Worm (Caenorhabditis elegans) whole organism, young adult: ENCODE measurements around the gene pals-39.

Experiments
- B0019.2 ChIP-seq: fragments of 200-800 bp; sonication (Bioruptor generic); conservative IDR thresholded peaks from 2 replicates; pipeline ENCODE4 v1.3.6; 2022; ENCODE audit warnings: missing genetic modification reagents, missing genetic modification characterization, missing compliant biosample characterization
- B0035.1 ChIP-seq: sonication (generic microtip); optimal IDR thresholded peaks from 2 replicates; lab custom pipeline; 2016; ENCODE audit warnings: missing genetic modification characterization, mild to moderate bottlenecking, missing compliant biosample characterization, missing genotype, missing genetic modification reagents
- B0336.3 ChIP-seq: fragments of 200-800 bp; sonication (Bioruptor generic); IDR thresholded peaks from 2 replicates; pipeline ENCODE4 v1.3.6; 2022; ENCODE audit warnings: missing genetic modification characterization, missing compliant biosample characterization
- F22D6.2 ChIP-seq: sonication (generic microtip); optimal IDR thresholded peaks from 2 replicates; lab custom pipeline; 2016; ENCODE audit warnings: mild to moderate bottlenecking, missing genetic modification characterization, missing compliant biosample characterization
- F37B4.10 ChIP-seq: fragments of 200-800 bp; sonication (Bioruptor generic); IDR thresholded peaks from 2 replicates; pipeline ENCODE4 v1.3.6; 2022; ENCODE audit warnings: missing genetic modification characterization, missing compliant biosample characterization
- F49E8.2 ChIP-seq: sonication (generic microtip); optimal IDR thresholded peaks from 3 replicates; lab custom pipeline; 2017; ENCODE audit warnings: missing genetic modification characterization, mild to moderate bottlenecking, missing compliant biosample characterization, antibody characterized with exemption, moderate library complexity; ENCODE audit not compliant: insufficient read depth
- F52B5.7 ChIP-seq: sonication (generic microtip); optimal IDR thresholded peaks from 2 replicates; lab custom pipeline; 2016; ENCODE audit warnings: mild to moderate bottlenecking, missing genetic modification characterization, missing compliant biosample characterization
- F55B11.4 ChIP-seq: sonication (generic microtip); optimal IDR thresholded peaks from 2 replicates; lab custom pipeline; 2016; ENCODE audit warnings: missing compliant biosample characterization, missing genetic modification characterization, borderline replicate concordance; ENCODE audit not compliant: insufficient read depth
- ZK185.1 ChIP-seq: sonication (generic microtip); optimal IDR thresholded peaks from 2 replicates; lab custom pipeline; 2016; ENCODE audit warnings: mild to moderate bottlenecking, missing genetic modification characterization, missing compliant biosample characterization; ENCODE audit not compliant: poor library complexity, severe bottlenecking
- ama-1 ChIP-seq, 3 experiments: fragments of 150-350 bp in 1 of 3; sonication (generic microtip) in 2 of 3; optimal IDR thresholded peaks; 2 replicates each; lab custom pipeline; 2014 to 2018; ENCODE audit warnings: missing biosample characterization in 2 of 3, missing genetic modification characterization in 2 of 3, missing genetic modification reagents in 2 of 3
- aptf-2 ChIP-seq: fragments of 200-800 bp; sonication (Bioruptor generic); conservative IDR thresholded peaks from 2 replicates; pipeline ENCODE4 v1.3.6; 2022; ENCODE audit warnings: missing genetic modification reagents, missing genetic modification characterization, missing compliant biosample characterization
- atf-7 ChIP-seq: sonication (generic microtip); optimal IDR thresholded peaks from 2 replicates; lab custom pipeline; 2017; ENCODE audit warnings: mild to moderate bottlenecking, missing genetic modification characterization, missing compliant biosample characterization
- attf-6 ChIP-seq: fragments of 200-800 bp; sonication (Bioruptor generic); IDR thresholded peaks from 2 replicates; pipeline ENCODE4 v1.3.6; 2022; ENCODE audit warnings: missing genetic modification reagents, missing genetic modification characterization, missing compliant biosample characterization
- bed-1 ChIP-seq: fragments of 200-800 bp; sonication (Bioruptor generic); IDR thresholded peaks from 2 replicates; pipeline ENCODE4 v1.3.6; 2022; ENCODE audit warnings: missing genetic modification reagents, missing genetic modification characterization, missing compliant biosample characterization
- ceh-100 ChIP-seq: fragments of 200-800 bp; sonication (Bioruptor generic); IDR thresholded peaks from 2 replicates; pipeline ENCODE4 v1.3.6; 2022; ENCODE audit warnings: missing genetic modification reagents, missing genetic modification characterization, missing compliant biosample characterization
- ceh-79 ChIP-seq: sonication (generic microtip); optimal IDR thresholded peaks from 2 replicates; lab custom pipeline; 2017; ENCODE audit warnings: mild to moderate bottlenecking, missing genetic modification characterization, missing compliant biosample characterization
- ceh-91 ChIP-seq: fragments of 200-800 bp; sonication (Bioruptor generic); IDR thresholded peaks from 2 replicates; pipeline ENCODE4 v1.3.6; 2022; ENCODE audit warnings: missing genetic modification reagents, missing genetic modification characterization, missing compliant biosample characterization
- dox-1 ChIP-seq: fragments of 200-800 bp; sonication (Bioruptor generic); IDR thresholded peaks from 2 replicates; pipeline ENCODE4 v1.3.6; 2022; ENCODE audit warnings: missing genetic modification reagents, missing genetic modification characterization, missing compliant biosample characterization
- dpff-1 ChIP-seq: sonication (generic microtip); optimal IDR thresholded peaks from 2 replicates; lab custom pipeline; 2017; ENCODE audit warnings: mild to moderate bottlenecking, missing genetic modification characterization, missing compliant biosample characterization
- ekl-4 ChIP-seq: fragments of 200-800 bp; sonication (Bioruptor generic); IDR thresholded peaks from 2 replicates; pipeline ENCODE4 v1.3.6; 2022; ENCODE audit warnings: missing genetic modification reagents, missing genetic modification characterization, missing compliant biosample characterization
- ets-4 ChIP-seq: fragments of 200-800 bp; sonication (Bioruptor generic); optimal IDR thresholded peaks from 2 replicates; lab custom pipeline; 2018; ENCODE audit warnings: mild to moderate bottlenecking, missing genetic modification characterization, missing compliant biosample characterization
- gei-17 ChIP-seq: fragments of 200-800 bp; sonication (Bioruptor generic); optimal IDR thresholded peaks from 2 replicates; lab custom pipeline; 2018; ENCODE audit warnings: mild to moderate bottlenecking, missing genetic modification characterization, missing compliant biosample characterization
- hmg-20 ChIP-seq: fragments of 200-800 bp; sonication (Bioruptor generic); IDR thresholded peaks from 2 replicates; pipeline ENCODE4 v1.3.6; 2022; ENCODE audit warnings: missing genetic modification reagents, missing genetic modification characterization, missing compliant biosample characterization
- let-607 ChIP-seq, 2 experiments: fragments of 200-800 bp in 1 of 2; sonication (Bioruptor generic) in 1 of 2; sonication (generic microtip) in 1 of 2; optimal IDR thresholded peaks; 2 replicates each; lab custom pipeline; 2016 to 2018; ENCODE audit warnings: mild to moderate bottlenecking in 2 of 2, missing compliant biosample characterization in 2 of 2, missing genetic modification characterization in 2 of 2, moderate library complexity in 2 of 2, missing genotype in 1 of 2
- lin-40 ChIP-seq: sonication (generic microtip); optimal IDR thresholded peaks from 2 replicates; lab custom pipeline; 2016; ENCODE audit warnings: missing genetic modification characterization, mild to moderate bottlenecking, missing compliant biosample characterization, missing genotype, missing genetic modification reagents
- lin-54 ChIP-seq: fragments of 200-800 bp; sonication (Bioruptor generic); optimal IDR thresholded peaks from 2 replicates; lab custom pipeline; 2018; ENCODE audit warnings: mild to moderate bottlenecking, missing genetic modification characterization, missing compliant biosample characterization
- lir-1 ChIP-seq: fragments of 200-800 bp; sonication (Bioruptor generic); conservative IDR thresholded peaks from 2 replicates; pipeline ENCODE4 v1.3.6; 2022; ENCODE audit warnings: missing genetic modification reagents, missing genetic modification characterization, missing compliant biosample characterization
- lsl-1 ChIP-seq: fragments of 200-800 bp; sonication (Bioruptor generic); optimal IDR thresholded peaks from 2 replicates; lab custom pipeline; 2018; ENCODE audit warnings: mild to moderate bottlenecking, missing genetic modification characterization, moderate library complexity, missing compliant biosample characterization
- lsy-27 ChIP-seq: sonication (generic microtip); optimal IDR thresholded peaks from 2 replicates; lab custom pipeline; 2017; ENCODE audit warnings: missing genetic modification characterization, mild to moderate bottlenecking, missing compliant biosample characterization, antibody characterized with exemption, missing genotype, borderline replicate concordance; ENCODE audit not compliant: insufficient read depth
- madf-6 ChIP-seq: fragments of 200-800 bp; sonication (Bioruptor generic); IDR thresholded peaks from 2 replicates; pipeline ENCODE4 v1.3.6; 2022; ENCODE audit warnings: missing genetic modification reagents, missing genetic modification characterization, missing compliant biosample characterization
- mcd-1 ChIP-seq: fragments of 200-800 bp; sonication (Bioruptor generic); IDR thresholded peaks from 2 replicates; pipeline ENCODE4 v1.3.6; 2022; ENCODE audit warnings: missing genetic modification reagents, missing genetic modification characterization, missing compliant biosample characterization
- mxl-1 ChIP-seq: sonication (generic microtip); optimal IDR thresholded peaks from 2 replicates; lab custom pipeline; 2016; ENCODE audit warnings: missing genetic modification characterization, missing compliant biosample characterization
- nfyb-1 ChIP-seq: fragments of 200-800 bp; sonication (Bioruptor generic); IDR thresholded peaks from 2 replicates; pipeline ENCODE4 v1.3.6; 2022; ENCODE audit warnings: missing genetic modification reagents, missing genetic modification characterization, missing compliant biosample characterization
- nhr-120 ChIP-seq: fragments of 200-800 bp; sonication (Bioruptor generic); IDR thresholded peaks from 2 replicates; pipeline ENCODE4 v1.3.6; 2022; ENCODE audit warnings: missing genetic modification characterization, missing compliant biosample characterization
- nhr-179 ChIP-seq: sonication (generic microtip); optimal IDR thresholded peaks from 2 replicates; lab custom pipeline; 2016; ENCODE audit warnings: mild to moderate bottlenecking, missing genetic modification characterization, missing compliant biosample characterization
- nhr-90 ChIP-seq: sonication (generic microtip); optimal IDR thresholded peaks from 2 replicates; lab custom pipeline; 2016; ENCODE audit warnings: missing genotype, mild to moderate bottlenecking, missing genetic modification characterization, missing compliant biosample characterization
- pbrm-1 ChIP-seq: fragments of 200-800 bp; sonication (Bioruptor generic); IDR thresholded peaks from 2 replicates; pipeline ENCODE4 v1.3.6; 2022; ENCODE audit warnings: missing genetic modification reagents, missing genetic modification characterization, missing compliant biosample characterization
- pha-4 ChIP-seq: fragments of 150-350 bp; sonication (generic microtip); optimal IDR thresholded peaks from 2 replicates; lab custom pipeline; 2014; ENCODE audit warnings: missing biosample characterization, missing genetic modification reagents, missing genetic modification characterization
- repo-1 ChIP-seq: sonication (generic microtip); optimal IDR thresholded peaks from 2 replicates; lab custom pipeline; 2017; ENCODE audit warnings: mild to moderate bottlenecking, missing genetic modification characterization, missing compliant biosample characterization
- tbp1 ChIP-seq: fragments of 200-800 bp; sonication (Bioruptor generic); optimal IDR thresholded peaks from 2 replicates; lab custom pipeline; 2018; ENCODE audit warnings: mild to moderate bottlenecking, missing genetic modification characterization, missing compliant biosample characterization
- tbx-9 ChIP-seq: sonication (generic microtip); optimal IDR thresholded peaks from 2 replicates; lab custom pipeline; 2016; ENCODE audit warnings: borderline replicate concordance, missing genetic modification characterization, inconsistent platforms, missing compliant biosample characterization
- tlf-1 ChIP-seq: fragments of 200-800 bp; sonication (Bioruptor generic); optimal IDR thresholded peaks from 2 replicates; lab custom pipeline; 2018; ENCODE audit warnings: mild to moderate bottlenecking, missing genetic modification characterization, missing compliant biosample characterization
- unc-62 ChIP-seq: fragments of 150-350 bp; optimal IDR thresholded peaks from 2 replicates; lab custom pipeline; 2014; ENCODE audit warnings: missing biosample characterization, missing genetic modification reagents, missing genetic modification characterization
- zfh-2 ChIP-seq: fragments of 200-800 bp; sonication (Bioruptor generic); conservative IDR thresholded peaks from 2 replicates; pipeline ENCODE4 v1.3.6; 2022; ENCODE audit warnings: missing genetic modification reagents, missing genetic modification characterization, missing compliant biosample characterization
- ztf-22 ChIP-seq: fragments of 200-800 bp; sonication (Bioruptor generic); optimal IDR thresholded peaks from 2 replicates; lab custom pipeline; 2018; ENCODE audit warnings: mild to moderate bottlenecking, missing genetic modification characterization, moderate library complexity, missing compliant biosample characterization
- ztf-6 ChIP-seq: fragments of 200-800 bp; sonication (Bioruptor generic); IDR thresholded peaks from 2 replicates; pipeline ENCODE4 v1.3.6; 2022; ENCODE audit warnings: missing genetic modification reagents, missing genetic modification characterization, missing compliant biosample characterization

The pals-39 gene

DNA sequence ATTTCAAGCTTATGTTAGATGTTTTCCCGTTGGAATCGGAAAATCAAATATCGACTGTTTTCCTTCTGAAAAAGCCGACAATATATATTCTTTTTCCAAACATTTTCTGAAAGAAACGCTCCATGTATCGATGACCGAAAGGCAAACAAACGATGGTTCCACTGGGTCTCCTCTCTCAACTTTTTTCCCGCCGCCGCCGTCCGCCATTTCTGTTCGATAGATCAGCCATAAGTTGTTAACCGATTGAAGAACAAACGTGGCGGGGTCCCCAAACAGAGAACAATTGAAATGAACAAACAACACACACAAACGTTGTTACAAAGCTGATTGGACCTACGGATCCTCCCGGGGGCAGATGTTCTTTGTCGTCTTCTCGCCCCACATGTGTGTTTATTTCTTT is 23.0 kb upstream of the pals-39 start:
- TF ChIP-seq pbrm-1 (GFP tag; lab: Robert Waterston, UW) (no peak), madf-6 (GFP tag; lab: Robert Waterston, UW) (peak; percentile 22; the same call in 1 of the 2 replicates), unc-62 (GFP tag; lab: Kevin White, UChicago) (no peak), nhr-179 (tag; lab: Kevin White, UChicago) (no peak)

DNA sequence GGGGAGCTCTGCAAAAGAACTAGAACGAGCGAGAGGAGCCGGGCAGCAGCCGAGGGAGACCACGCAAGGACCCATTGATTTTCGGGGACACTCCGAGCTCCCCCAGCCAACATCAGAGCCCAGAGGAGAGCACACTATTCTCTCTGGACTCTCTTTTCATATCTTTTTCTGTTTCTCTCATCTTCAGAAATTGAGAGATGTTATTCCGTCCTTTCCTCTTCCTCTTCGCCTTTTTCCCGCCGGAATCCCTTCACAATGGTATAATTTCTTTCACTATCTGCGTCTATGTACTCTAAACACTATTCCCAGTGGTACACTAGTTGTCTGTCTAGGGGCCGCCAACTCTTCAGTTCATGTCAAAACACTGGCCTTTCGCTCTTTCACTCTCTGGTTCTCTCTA is 21.7 kb upstream of the pals-39 start:
- TF ChIP-seq B0019.2 (GFP tag; lab: Robert Waterston, UW): no peak
- TF ChIP-seq aptf-2: no peak
- TF ChIP-seq nhr-90 (tag; lab: Kevin White, UChicago): no peak
- TF ChIP-seq mcd-1 (GFP tag; lab: Robert Waterston, UW): peak; percentile 57
- no peak for TF ChIP-seq ceh-100 (GFP tag; lab: Robert Waterston, UW)
- no peak for TF ChIP-seq F49E8.2 (tag; lab: Kevin White, UChicago)
- TF ChIP-seq ama-1 (optimal IDR thresholded peaks at IDR 0.05; lab: Kevin White, UChicago): no peak
- no peak for TF ChIP-seq ama-1 (GFP tag; optimal IDR thresholded peaks at IDR 0.05; lab: Kevin White, UChicago)
- peak; percentile 72 for TF ChIP-seq dox-1 (GFP tag; lab: Robert Waterston, UW)
- no peak for TF ChIP-seq F55B11.4 (tag; lab: Kevin White, UChicago)
- no peak for TF ChIP-seq ztf-6
- no peak for TF ChIP-seq attf-6
- TF ChIP-seq nhr-179 (tag; lab: Kevin White, UChicago): no peak
- no peak for TF ChIP-seq nhr-120 (GFP tag; lab: Robert Waterston, UW)
- TF ChIP-seq B0336.3 (GFP tag; lab: Robert Waterston, UW): 0 out of 2 replicates have a peak, but pooled peaks have one; percentile 28
- TF ChIP-seq F37B4.10 (GFP tag; lab: Robert Waterston, UW): no peak
- TF ChIP-seq atf-7 (tag; lab: Kevin White, UChicago): peak; percentile 48
- peak; percentile 98 for TF ChIP-seq zfh-2 (GFP tag; lab: Robert Waterston, UW)
- no peak for TF ChIP-seq bed-1 (GFP tag; lab: Robert Waterston, UW)
- peak; percentile 60; the same call in 1 of the 2 replicates for TF ChIP-seq nfyb-1 (GFP tag; lab: Robert Waterston, UW)
- no peak for TF ChIP-seq lin-54 (GFP tag; lab: Kevin White, UChicago)
- no peak for TF ChIP-seq ceh-91 (GFP tag; lab: Robert Waterston, UW)
- no peak for TF ChIP-seq ets-4
- no peak for TF ChIP-seq gei-17 (GFP tag; lab: Kevin White, UChicago)
- TF ChIP-seq F52B5.7 (tag; lab: Kevin White, UChicago): peak; percentile 31
- no peak for TF ChIP-seq lsl-1 (GFP tag; lab: Kevin White, UChicago)
- no peak for TF ChIP-seq hmg-20 (GFP tag; lab: Robert Waterston, UW)
- TF ChIP-seq lin-40 (tag; lab: Kevin White, UChicago): peak; percentile 58
- TF ChIP-seq ztf-22 (GFP tag; lab: Kevin White, UChicago): peak; percentile 0
- no peak for TF ChIP-seq ekl-4
- peak; percentile 2 for TF ChIP-seq ZK185.1 (tag; lab: Kevin White, UChicago)
- no peak for TF ChIP-seq dpff-1 (tag; lab: Kevin White, UChicago)
- TF ChIP-seq lsy-27 (tag; lab: Kevin White, UChicago): no peak
- no peak for TF ChIP-seq mxl-1 (tag; lab: Kevin White, UChicago)
- no peak for TF ChIP-seq ceh-79
- TF ChIP-seq let-607 (tag; optimal IDR thresholded peaks at IDR 0.05; lab: Kevin White, UChicago): no peak
- TF ChIP-seq B0035.1 (tag; lab: Kevin White, UChicago): no peak
- TF ChIP-seq tbp1 (GFP tag; lab: Kevin White, UChicago): peak; percentile 1
- no peak for TF ChIP-seq tlf-1 (GFP tag; lab: Kevin White, UChicago)
- TF ChIP-seq pha-4: no peak
- no peak for TF ChIP-seq lir-1 (GFP tag; lab: Robert Waterston, UW)
- no peak for TF ChIP-seq repo-1 (tag; lab: Kevin White, UChicago)
- no peak for TF ChIP-seq tbx-9 (tag; lab: Kevin White, UChicago)
- TF ChIP-seq F22D6.2 (tag; lab: Kevin White, UChicago): no peak
- TF ChIP-seq unc-62 (GFP tag; lab: Kevin White, UChicago): no peak
